Fruit fly (Drosophila melanogaster): Measurements from ENCODE around the gene Reph.
A peak's percentile ranks its signal among the peaks of the same experiment; 100 is the strongest.

Gene Reph

DNA sequence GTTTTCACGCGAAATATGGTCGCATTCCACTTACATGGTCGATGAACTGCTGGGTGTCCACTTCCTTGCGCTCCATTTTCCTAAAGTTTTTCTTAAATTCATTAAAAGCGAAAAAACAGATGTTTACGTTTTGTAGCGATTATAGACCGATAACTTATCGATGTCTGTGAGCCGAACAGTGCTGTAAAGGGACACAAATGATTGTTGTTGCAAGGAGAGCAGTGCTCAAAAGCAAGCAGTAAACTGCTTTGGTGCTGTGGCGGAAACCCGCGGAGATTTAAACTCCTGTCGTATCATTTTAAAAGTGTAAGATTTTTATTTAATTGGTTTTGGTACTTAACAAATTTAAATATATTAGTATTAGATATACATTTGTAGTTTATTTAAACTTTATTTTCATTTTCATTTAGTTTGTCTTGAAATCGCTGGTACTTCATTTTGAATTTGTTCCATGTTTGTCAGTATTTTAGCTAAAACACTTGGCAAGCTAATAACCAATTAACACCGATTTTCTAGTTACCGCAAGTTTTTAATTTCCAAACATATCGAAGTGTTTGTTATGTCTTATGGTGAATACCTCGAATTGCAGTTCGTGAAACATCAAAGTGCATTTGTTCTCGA, 10.0 kb downstream of the Reph start, which contains the start of gene CG3407 (continued):
- TF ChIP-seq HLH4C (GFP tag; IDR thresholded peaks at IDR 0.05; ENCODE audit: partially characterized antibody), result peak; percentile 63
- TF ChIP-seq sc (optimal IDR thresholded peaks at IDR 0.05), result no peak
- no peak for TF ChIP-seq sc (GFP tag; optimal IDR thresholded peaks at IDR 0.05)
- TF ChIP-seq CG2116 (GFP tag; optimal IDR thresholded peaks at IDR 0.05), result peak; percentile 78
- no peak for TF ChIP-seq unpg (GFP tag; optimal IDR thresholded peaks at IDR 0.05)
- no peak for TF ChIP-seq Sry-β (GFP tag; optimal IDR thresholded peaks at IDR 0.05)
- no peak for TF ChIP-seq corto (GFP tag; optimal IDR thresholded peaks at IDR 0.05)
- no peak for TF ChIP-seq CG34376 (GFP tag; optimal IDR thresholded peaks at IDR 0.05)
- TF ChIP-seq GATAe (GFP tag; conservative IDR thresholded peaks at IDR 0.05), result no peak
- peak; percentile 14 for TF ChIP-seq dm (GFP tag; optimal IDR thresholded peaks at IDR 0.05)
- peak; percentile 31 for TF ChIP-seq oc (tag; optimal IDR thresholded peaks at IDR 0.05)
- TF ChIP-seq hkb (optimal IDR thresholded peaks at IDR 0.05), result peak; percentile 38
- no peak for TF ChIP-seq hkb (GFP tag; IDR thresholded peaks at IDR 0.05)
- TF ChIP-seq lbe (GFP tag; optimal IDR thresholded peaks at IDR 0.05), result no peak
- no peak for TF ChIP-seq ind (GFP tag; optimal IDR thresholded peaks at IDR 0.05)
- TF ChIP-seq CG12236 (GFP tag; optimal IDR thresholded peaks at IDR 0.05), result no peak
- TF ChIP-seq sisA (GFP tag; IDR thresholded peaks at IDR 0.05), result peak; percentile 40
- no peak for TF ChIP-seq tll (GFP tag; optimal IDR thresholded peaks at IDR 0.05)
- TF ChIP-seq CG4424 (GFP tag; optimal IDR thresholded peaks at IDR 0.05), result peak; percentile 24
- peak; percentile 61 for TF ChIP-seq her (GFP tag; optimal IDR thresholded peaks at IDR 0.05)
- TF ChIP-seq Hsf (GFP tag; optimal IDR thresholded peaks at IDR 0.05), result peak; percentile 43
- no peak for TF ChIP-seq z (GFP tag; IDR thresholded peaks at IDR 0.05)
- TF ChIP-seq Lpt (GFP tag; optimal IDR thresholded peaks at IDR 0.05), result no peak
- peak; percentile 23 for TF ChIP-seq grau (tag; optimal IDR thresholded peaks at IDR 0.05)
- TF ChIP-seq CG9437 (GFP tag; optimal IDR thresholded peaks at IDR 0.05), result peak; percentile 78
- no peak for TF ChIP-seq CG14965 (GFP tag; optimal IDR thresholded peaks at IDR 0.05; ENCODE audit: borderline replicate concordance)
- TF ChIP-seq CG6654 (GFP tag; optimal IDR thresholded peaks at IDR 0.05), result no peak
- TF ChIP-seq CG4854 (GFP tag; optimal IDR thresholded peaks at IDR 0.05), result no peak
- no peak for TF ChIP-seq CG11723 (GFP tag; optimal IDR thresholded peaks at IDR 0.05)
- peak; percentile 77 for TF ChIP-seq Dll (GFP tag; IDR thresholded peaks at IDR 0.05; ENCODE audit: partially characterized antibody)
- TF ChIP-seq p53 (GFP tag; optimal IDR thresholded peaks at IDR 0.05), result peak; percentile 7
- no peak for TF ChIP-seq E2f1 (GFP tag; IDR thresholded peaks at IDR 0.05)
- no peak for TF ChIP-seq gce (GFP tag; IDR thresholded peaks at IDR 0.05)
- no peak for TF ChIP-seq Drgx (GFP tag; IDR thresholded peaks at IDR 0.05)
- peak; percentile 23 for TF ChIP-seq tin (GFP tag; optimal IDR thresholded peaks at IDR 0.05)
- no peak for TF ChIP-seq Oaz (GFP tag; IDR thresholded peaks at IDR 0.05)
- peak; percentile 64 for TF ChIP-seq lilli (GFP tag; optimal IDR thresholded peaks at IDR 0.05)
- no peak for TF ChIP-seq dati (GFP tag; IDR thresholded peaks at IDR 0.05)
- TF ChIP-seq E2f2 (GFP tag; IDR thresholded peaks at IDR 0.05), result peak; percentile 100
- TF ChIP-seq kni (GFP tag; optimal IDR thresholded peaks at IDR 0.05), result no peak
- TF ChIP-seq Hr3 (GFP tag; optimal IDR thresholded peaks at IDR 0.05), result peak; percentile 42
- no peak for TF ChIP-seq TFAM (GFP tag; optimal IDR thresholded peaks at IDR 0.05)
- no peak for TF ChIP-seq CG12104 (GFP tag; optimal IDR thresholded peaks at IDR 0.05)
- no peak for TF ChIP-seq CG32767 (GFP tag; IDR thresholded peaks at IDR 0.05)
- TF ChIP-seq CG6175 (GFP tag; IDR thresholded peaks at IDR 0.05), result peak; percentile 52; the same call in 1 of the 3 replicates
- TF ChIP-seq CG15269 (tag; optimal IDR thresholded peaks at IDR 0.05), result no peak
- no peak for TF ChIP-seq CG18262 (tag; optimal IDR thresholded peaks at IDR 0.05)
- TF ChIP-seq schlank (tag; optimal IDR thresholded peaks at IDR 0.05), result no peak
- peak; percentile 76 for TF ChIP-seq sens (GFP tag)
- peak; percentile 58 for TF ChIP-seq ato (GFP tag; IDR thresholded peaks at IDR 0.05; ENCODE audit: partially characterized antibody)
- TF ChIP-seq CG14710 (tag; optimal IDR thresholded peaks at IDR 0.05), result peak; percentile 56
